Fruit fly (Drosophila melanogaster): ENCODE results near the gene kirre.

Gene kirre

dm6 chrX:3039743-3040142 lies 299.6 kb downstream of the kirre start (continued):
- TF ChIP-seq CG31627 (GFP tag; optimal IDR thresholded peaks at IDR 0.05) = peak; percentile 70
- TF ChIP-seq CG8119 (GFP tag; IDR thresholded peaks at IDR 0.05) = peak; percentile 80
- peak; percentile 57 for TF ChIP-seq Ets21C (GFP tag; optimal IDR thresholded peaks at IDR 0.05)
- TF ChIP-seq achi (GFP tag; optimal IDR thresholded peaks at IDR 0.05) = peak; percentile 86
- peak; percentile 70 for TF ChIP-seq Hr4 (GFP tag; optimal IDR thresholded peaks at IDR 0.05)
- peak; percentile 89 for TF ChIP-seq svp (GFP tag)
- peak; percentile 86 for TF ChIP-seq CG1621 (tag; optimal IDR thresholded peaks at IDR 0.05)
- peak; percentile 84 for TF ChIP-seq OdsH (GFP tag; optimal IDR thresholded peaks at IDR 0.05)
- peak; percentile 68 for TF ChIP-seq Hr39 (GFP tag; optimal IDR thresholded peaks at IDR 0.05)
- peak; percentile 70 for TF ChIP-seq CG7368 (GFP tag; optimal IDR thresholded peaks at IDR 0.05)
- peak; percentile 66 for TF ChIP-seq Eip93F (GFP tag; optimal IDR thresholded peaks at IDR 0.05)
- peak; percentile 90 for TF ChIP-seq CG3032 (tag; optimal IDR thresholded peaks at IDR 0.05)
- peak; percentile 51 for TF ChIP-seq Sox15 (GFP tag; optimal IDR thresholded peaks at IDR 0.05)
- peak; percentile 72 for TF ChIP-seq CG16779 (tag; optimal IDR thresholded peaks at IDR 0.05)
- TF ChIP-seq CG4318 (GFP tag; optimal IDR thresholded peaks at IDR 0.05) = peak; percentile 56
- TF ChIP-seq CG8632 (GFP tag; optimal IDR thresholded peaks at IDR 0.05) = peak; percentile 85
- peak; percentile 89 for TF ChIP-seq Ets96B (tag; optimal IDR thresholded peaks at IDR 0.05)

- peak; percentile 82 for TF ChIP-seq Sox102F (GFP tag; optimal IDR thresholded peaks at IDR 0.05)
- TF ChIP-seq CG6792 (GFP tag; optimal IDR thresholded peaks at IDR 0.05) = peak; percentile 87
- TF ChIP-seq fkh (GFP tag; optimal IDR thresholded peaks at IDR 0.05) = no peak
- peak; percentile 78 for TF ChIP-seq CG16779 (tag; optimal IDR thresholded peaks at IDR 0.05)
- peak; percentile 49 for TF ChIP-seq Blimp-1 (GFP tag; optimal IDR thresholded peaks at IDR 0.05)
- peak; percentile 72 for TF ChIP-seq Sox15 (GFP tag; optimal IDR thresholded peaks at IDR 0.05)
- TF ChIP-seq CG8119 (GFP tag; IDR thresholded peaks at IDR 0.05) = peak; percentile 90
- peak; percentile 94 for TF ChIP-seq svp (GFP tag)
- peak; percentile 91 for TF ChIP-seq CG3032 (tag; optimal IDR thresholded peaks at IDR 0.05)
- peak; percentile 46 to 86 for TF ChIP-seq salr (GFP tag; optimal IDR thresholded peaks at IDR 0.05)
- peak; percentile 79 for TF ChIP-seq net (GFP tag; optimal IDR thresholded peaks at IDR 0.05)
- peak; percentile 11; the same call in 1 of the 2 replicates for TF ChIP-seq CG11294 (GFP tag; IDR thresholded peaks at IDR 0.05)
- peak; percentile 89 for TF ChIP-seq achi (GFP tag; optimal IDR thresholded peaks at IDR 0.05)
- peak; percentile 97 for TF ChIP-seq Eip78C (GFP tag)
- peak; percentile 30 for TF ChIP-seq CG8319 (GFP tag; optimal IDR thresholded peaks at IDR 0.05)
- TF ChIP-seq CG15336 (GFP tag; IDR thresholded peaks at IDR 0.05) = peak; percentile 85
- peak; percentile 83 for TF ChIP-seq topi (GFP tag; optimal IDR thresholded peaks at IDR 0.05)
- TF ChIP-seq CG34406 (GFP tag; optimal IDR thresholded peaks at IDR 0.05) = peak; percentile 85
- TF ChIP-seq CG1621 (tag; optimal IDR thresholded peaks at IDR 0.05) = peak; percentile 53
- no peak for TF ChIP-seq CG6854 (GFP tag; optimal IDR thresholded peaks at IDR 0.05)
- peak; percentile 58 for TF ChIP-seq dac (GFP tag; optimal IDR thresholded peaks at IDR 0.05)
- peak; percentile 66 for TF ChIP-seq CG3919 (GFP tag; optimal IDR thresholded peaks at IDR 0.05)
- peak; percentile 91 for TF ChIP-seq esn (GFP tag; optimal IDR thresholded peaks at IDR 0.05)
- peak; percentile 86 for TF ChIP-seq Met (GFP tag; optimal IDR thresholded peaks at IDR 0.05)
- TF ChIP-seq OdsH (GFP tag; optimal IDR thresholded peaks at IDR 0.05) = peak; percentile 77
- TF ChIP-seq CG8632 (GFP tag; optimal IDR thresholded peaks at IDR 0.05) = peak; percentile 77
- peak; percentile 88 for TF ChIP-seq lz (GFP tag; optimal IDR thresholded peaks at IDR 0.05)
- TF ChIP-seq ss (GFP tag; optimal IDR thresholded peaks at IDR 0.05) = peak; percentile 79 to 90
- TF ChIP-seq eg (GFP tag; IDR thresholded peaks at IDR 0.05) = peak; percentile 69
- peak; percentile 86 for TF ChIP-seq pdm3 (GFP tag; optimal IDR thresholded peaks at IDR 0.05)
- peak; percentile 89 for TF ChIP-seq CG32006 (GFP tag; optimal IDR thresholded peaks at IDR 0.05)
- peak; percentile 85 for TF ChIP-seq dsx (GFP tag; optimal IDR thresholded peaks at IDR 0.05; ENCODE audit: poor library complexity, severe bottlenecking)
- peak; percentile 70 for TF ChIP-seq cyc (GFP tag; optimal IDR thresholded peaks at IDR 0.05)
- no peak for TF ChIP-seq Hr38 (GFP tag; optimal IDR thresholded peaks at IDR 0.05)
- TF ChIP-seq CG9139 (GFP tag; optimal IDR thresholded peaks at IDR 0.05) = peak; percentile 30
- TF ChIP-seq CG6276 (GFP tag; optimal IDR thresholded peaks at IDR 0.05) = peak; percentile 72
- peak; percentile 86 for TF ChIP-seq acj6 (GFP tag; optimal IDR thresholded peaks at IDR 0.05)
- TF ChIP-seq CG4318 (GFP tag; optimal IDR thresholded peaks at IDR 0.05) = peak; percentile 82
- TF ChIP-seq Ets21C (GFP tag; optimal IDR thresholded peaks at IDR 0.05) = peak; percentile 69
- TF ChIP-seq Smox (GFP tag; optimal IDR thresholded peaks at IDR 0.05) = peak; percentile 89
- peak; percentile 48 for TF ChIP-seq CG11902 (GFP tag; optimal IDR thresholded peaks at IDR 0.05)
- TF ChIP-seq fd59A (GFP tag; optimal IDR thresholded peaks at IDR 0.05) = peak; percentile 88
- TF ChIP-seq Sox14 (GFP tag; optimal IDR thresholded peaks at IDR 0.05) = peak; percentile 86
These were observed 300.9 kb downstream of the kirre start for dm6 chrX:3041057-3041473.

Measured in whole organism, prepupa.